Worm (Caenorhabditis elegans) whole organism, L3 larva: ENCODE data around the gene K12H4.6.

Experiments
- ceh-82 ChIP-seq: fragments of 150-350 bp; optimal IDR thresholded peaks from 2 replicates; lab custom pipeline; 2014; ENCODE audit warnings: missing biosample characterization, missing genetic modification characterization
- fos-1 ChIP-seq: fragments of 150-350 bp; optimal IDR thresholded peaks from 2 replicates; lab custom pipeline; 2014; ENCODE audit warnings: missing biosample characterization, missing genetic modification characterization
- lsy-12 ChIP-seq: sonication (generic microtip); optimal IDR thresholded peaks from 2 replicates; lab custom pipeline; 2016; ENCODE audit warnings: mild to moderate bottlenecking, missing genetic modification characterization, missing compliant biosample characterization
- nhr-67 ChIP-seq: fragments of 150-350 bp; optimal IDR thresholded peaks from 2 replicates; lab custom pipeline; 2014; ENCODE audit warnings: missing biosample characterization, missing genetic modification characterization

ce11 chrIII:8036497-8036896 is 6.2 kb downstream of the K12H4.6 start:
- no peak for TF ChIP-seq lsy-12 (tag; lab: Kevin White, UChicago)
- no peak for TF ChIP-seq fos-1 (tag; lab: Kevin White, UChicago)
- TF ChIP-seq ceh-82 (tag; lab: Kevin White, UChicago): no peak
- TF ChIP-seq nhr-67 (tag; lab: Kevin White, UChicago): no peak
